Worm (Caenorhabditis elegans) whole organism, mixed stage, embryonic: Measurements from ENCODE around the gene lido-13.

Experiments
- M03D4.4 ChIP-seq: sonication (generic microtip); optimal IDR thresholded peaks from 2 replicates; lab custom pipeline; 2017; ENCODE audit warnings: mild to moderate bottlenecking, missing genetic modification characterization, missing compliant biosample characterization
- bed-3 ChIP-seq: fragments of 200-800 bp; sonication (Bioruptor generic); optimal IDR thresholded peaks from 3 replicates; lab custom pipeline; 2018; ENCODE audit warnings: mild to moderate bottlenecking, missing genetic modification characterization, moderate library complexity, missing compliant biosample characterization
- blmp-1 ChIP-seq: fragments of 150-350 bp; optimal IDR thresholded peaks from 2 replicates; lab custom pipeline; 2014; ENCODE audit warnings: missing biosample characterization, missing genetic modification characterization
- ceh-39 ChIP-seq: fragments of 150-350 bp; optimal IDR thresholded peaks from 2 replicates; lab custom pipeline; 2014; ENCODE audit warnings: missing biosample characterization, missing genetic modification characterization
- ceh-43 ChIP-seq: fragments of 200-800 bp; sonication (Bioruptor generic); optimal IDR thresholded peaks from 2 replicates; lab custom pipeline; 2018; ENCODE audit warnings: mild to moderate bottlenecking, missing genetic modification characterization, moderate library complexity, missing compliant biosample characterization
- ceh-83 ChIP-seq: fragments of 200-800 bp; sonication (Bioruptor generic); optimal IDR thresholded peaks from 2 replicates; lab custom pipeline; 2018; ENCODE audit warnings: mild to moderate bottlenecking, missing genetic modification characterization, missing compliant biosample characterization
- ces-1 ChIP-seq: fragments of 150-350 bp; optimal IDR thresholded peaks from 2 replicates; lab custom pipeline; 2014; ENCODE audit warnings: missing biosample characterization, missing genetic modification reagents, missing genetic modification characterization
- elt-3 ChIP-seq: fragments of 150-350 bp; optimal IDR thresholded peaks from 2 replicates; lab custom pipeline; 2014; ENCODE audit warnings: missing biosample characterization, missing genetic modification characterization
- lsy-2 ChIP-seq: fragments of 150-350 bp; optimal IDR thresholded peaks from 2 replicates; lab custom pipeline; 2014; ENCODE audit warnings: missing biosample characterization, missing genetic modification characterization
- nhr-12 ChIP-seq: fragments of 150-350 bp; optimal IDR thresholded peaks from 2 replicates; lab custom pipeline; 2014; ENCODE audit warnings: missing biosample characterization, missing genetic modification characterization
- pha-4 ChIP-seq: fragments of 150-350 bp; optimal IDR thresholded peaks from 2 replicates; lab custom pipeline; 2018; ENCODE audit warnings: missing biosample characterization, missing genetic modification reagents, missing genetic modification characterization
- unc-39 ChIP-seq: fragments of 150-350 bp; optimal IDR thresholded peaks from 2 replicates; lab custom pipeline; 2014; ENCODE audit warnings: missing biosample characterization, missing genetic modification characterization
- unc-62 ChIP-seq: fragments of 150-350 bp; optimal IDR thresholded peaks from 2 replicates; lab custom pipeline; 2014; ENCODE audit warnings: missing biosample characterization, missing genetic modification reagents, missing genetic modification characterization
- ztf-11 ChIP-seq: fragments of 150-350 bp; optimal IDR thresholded peaks from 2 replicates; lab custom pipeline; 2014; ENCODE audit warnings: missing biosample characterization, missing genetic modification characterization

- no peak for TF ChIP-seq ceh-39 (tag; lab: Kevin White, UChicago)
- TF ChIP-seq blmp-1 (tag; lab: Kevin White, UChicago): no peak
- no peak for TF ChIP-seq ceh-43 (GFP tag; lab: Kevin White, UChicago)
- no peak for TF ChIP-seq ceh-83 (GFP tag; lab: Kevin White, UChicago)
- no peak for TF ChIP-seq lsy-2
- TF ChIP-seq M03D4.4: no peak
- TF ChIP-seq ces-1 (GFP tag; lab: Kevin White, UChicago): no peak
- no peak for TF ChIP-seq ztf-11
- no peak for TF ChIP-seq unc-62
- TF ChIP-seq nhr-12 (tag; lab: Kevin White, UChicago): no peak
- TF ChIP-seq pha-4 (tag; lab: Kevin White, UChicago): no peak
- TF ChIP-seq elt-3: no peak
- no peak for TF ChIP-seq bed-3 (GFP tag; lab: Kevin White, UChicago)
- no peak for TF ChIP-seq unc-39
These were observed 41.9 kb upstream of the lido-13 start, which contains the start of gene srg-23 for ce11 chrII:3096060-3096459.
